Fruit fly (Drosophila melanogaster) whole organism, wandering third instar larva: ENCODE data around the gene dnd.

Experiments used
- Abd-B ChIP-seq: fragments of >200 bp; optimal IDR thresholded peaks from 2 replicates; lab custom pipeline; 2017; ENCODE audit warnings: missing biosample characterization, missing genetic modification characterization
- Dfd ChIP-seq: fragments of >200 bp; optimal IDR thresholded peaks from 2 replicates; lab custom pipeline; 2017; ENCODE audit warnings: missing biosample characterization, missing genetic modification characterization
- Hnf4 ChIP-seq: fragments of 200-800 bp; sonication (Bioruptor generic); optimal IDR thresholded peaks from 2 replicates; lab custom pipeline; 2016; ENCODE audit warnings: missing biosample characterization, mild to moderate bottlenecking, missing genetic modification characterization
- Hr78 ChIP-seq: fragments of >200 bp; optimal IDR thresholded peaks from 2 replicates; lab custom pipeline; 2017; ENCODE audit warnings: missing biosample characterization, missing genetic modification characterization
- Hr83 ChIP-seq: fragments of 200-300 bp; sonication (Bioruptor generic); optimal IDR thresholded peaks from 2 replicates; lab custom pipeline; 2016; ENCODE audit warnings: missing biosample characterization, mild to moderate bottlenecking, missing genetic modification characterization, moderate library complexity; ENCODE audit not compliant: poor library complexity, severe bottlenecking
- Jra ChIP-seq: sonication (Bioruptor generic); optimal IDR thresholded peaks from 2 replicates; lab custom pipeline; 2016; ENCODE audit warnings: missing biosample characterization, missing genetic modification characterization
- OdsH ChIP-seq: fragments of 200-800 bp; sonication (Bioruptor generic); optimal IDR thresholded peaks from 2 replicates; lab custom pipeline; 2016; ENCODE audit warnings: missing biosample characterization, mild to moderate bottlenecking, missing genetic modification characterization
- Vsx2 ChIP-seq: fragments of 200-300, 225-300 bp; sonication (Bioruptor generic); optimal IDR thresholded peaks from 2 replicates; lab custom pipeline; 2018; ENCODE audit warnings: missing biosample characterization, missing genetic modification characterization; ENCODE audit not compliant: partially characterized antibody
- fru ChIP-seq: fragments of 200-800 bp; sonication (Bioruptor generic); optimal IDR thresholded peaks from 3 replicates; lab custom pipeline; 2016; ENCODE audit warnings: missing biosample characterization, mild to moderate bottlenecking, missing genetic modification characterization
- pan ChIP-seq: fragments of >200 bp; optimal IDR thresholded peaks from 2 replicates; lab custom pipeline; 2017
- psq ChIP-seq: fragments of 200-800 bp; sonication (Bioruptor generic); optimal IDR thresholded peaks from 3 replicates; lab custom pipeline; 2017; ENCODE audit warnings: missing biosample characterization, mild to moderate bottlenecking, missing genetic modification characterization, moderate library complexity
- rgr ChIP-seq: fragments of 200-800 bp; sonication (Bioruptor generic); optimal IDR thresholded peaks from 3 replicates; lab custom pipeline; 2016; ENCODE audit warnings: missing biosample characterization, mild to moderate bottlenecking, missing genetic modification characterization
- sv ChIP-seq: fragments of 200-800 bp; sonication (Bioruptor generic); optimal IDR thresholded peaks from 3 replicates; lab custom pipeline; 2016; ENCODE audit warnings: missing biosample characterization, missing genetic modification characterization
- usp ChIP-seq: fragments of >200 bp; optimal IDR thresholded peaks from 2 replicates; lab custom pipeline; 2017; ENCODE audit warnings: missing biosample characterization, missing genetic modification characterization

DNA sequence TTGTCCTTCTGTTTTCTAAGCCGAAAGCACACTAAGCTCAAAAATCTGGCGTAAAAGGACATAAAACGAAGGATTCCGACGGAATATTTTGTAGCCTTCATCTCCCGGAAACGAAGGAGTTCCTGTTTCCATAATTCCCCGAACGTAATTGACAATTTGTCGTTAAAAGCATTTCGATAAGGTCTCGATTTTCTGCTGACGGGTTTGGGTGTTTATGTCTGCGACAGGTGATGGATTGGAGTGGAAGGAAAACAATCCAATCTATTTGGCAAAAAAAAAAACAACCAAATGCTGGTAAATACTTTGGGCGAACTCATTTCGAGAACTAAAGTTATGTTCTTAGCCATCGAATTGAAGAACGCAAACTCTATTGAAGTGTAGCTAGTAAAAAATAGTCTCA lies 40.6 kb downstream of the dnd start, which contains the start of gene Gr93d:
- TF ChIP-seq Vsx2 (GFP tag; lab: Kevin White, UChicago) (no peak), usp (no peak), OdsH (GFP tag; lab: Kevin White, UChicago) (no peak), sv (no peak), Hnf4 (GFP tag; lab: Kevin White, UChicago) (no peak), fru (GFP tag; lab: Kevin White, UChicago) (no peak), Dfd (GFP tag; lab: Kevin White, UChicago) (no peak), psq (GFP tag; lab: Kevin White, UChicago) (no peak), Jra (GFP tag; lab: Kevin White, UChicago) (no peak), pan (lab: Kevin White, UChicago) (no peak), Hr83 (no peak), rgr (GFP tag; lab: Kevin White, UChicago) (no peak), Hr78 (no peak), Abd-B (GFP tag; lab: Kevin White, UChicago) (no peak)
